Worm (Caenorhabditis elegans) whole organism, L2 larva: Measurements from ENCODE around the gene bus-19.

Experiments
- R02D3.7 ChIP-seq: fragments of 150-350 bp; optimal IDR thresholded peaks from 2 replicates; lab custom pipeline; 2014; ENCODE audit warnings: missing biosample characterization, missing genetic modification characterization
- aly-2 ChIP-seq: fragments of 150-350 bp; optimal IDR thresholded peaks from 2 replicates; lab custom pipeline; 2014; ENCODE audit warnings: missing biosample characterization, missing genetic modification characterization
- ama-1 ChIP-seq: fragments of 150-350 bp; optimal IDR thresholded peaks from 2 replicates; lab custom pipeline; 2018; ENCODE audit warnings: inconsistent platforms
- egl-27 ChIP-seq: sonication (generic microtip); optimal IDR thresholded peaks from 3 replicates; lab custom pipeline; 2017; ENCODE audit warnings: missing biosample characterization, missing genetic modification reagents, missing genetic modification characterization
- elt-3 ChIP-seq: sonication (generic microtip); optimal IDR thresholded peaks from 2 replicates; lab custom pipeline; 2017; ENCODE audit warnings: missing biosample characterization, missing genetic modification characterization
- fos-1 ChIP-seq: fragments of 150-350 bp; optimal IDR thresholded peaks from 2 replicates; lab custom pipeline; 2014; ENCODE audit warnings: missing biosample characterization, missing genetic modification characterization
- lin-13 ChIP-seq: fragments of 150-350 bp; optimal IDR thresholded peaks from 2 replicates; lab custom pipeline; 2014; ENCODE audit warnings: missing biosample characterization, missing genetic modification reagents, missing genetic modification characterization
- nhr-23 ChIP-seq: fragments of 150-350 bp; optimal IDR thresholded peaks from 2 replicates; lab custom pipeline; 2014; ENCODE audit warnings: missing biosample characterization, missing genetic modification reagents, missing genetic modification characterization
- nhr-237 ChIP-seq: fragments of 150-350 bp; optimal IDR thresholded peaks from 2 replicates; lab custom pipeline; 2014; ENCODE audit warnings: missing biosample characterization, missing genetic modification characterization
- snpc-4 ChIP-seq: fragments of 150-350 bp; optimal IDR thresholded peaks from 2 replicates; lab custom pipeline; 2014; ENCODE audit warnings: missing biosample characterization, missing genetic modification characterization
- unc-62 ChIP-seq: fragments of 150-350 bp; optimal IDR thresholded peaks from 2 replicates; lab custom pipeline; 2014; ENCODE audit warnings: missing biosample characterization, missing genetic modification reagents, missing genetic modification characterization
- zag-1 ChIP-seq: fragments of 150-350 bp; optimal IDR thresholded peaks from 2 replicates; lab custom pipeline; 2014; ENCODE audit warnings: missing biosample characterization, missing genetic modification characterization
- ztf-4 ChIP-seq: fragments of 150-350 bp; optimal IDR thresholded peaks from 2 replicates; lab custom pipeline; 2014; ENCODE audit warnings: missing biosample characterization, missing genetic modification characterization

- TF ChIP-seq aly-2 (tag; lab: Kevin White, UChicago) (no peak), snpc-4 (no peak), nhr-23 (tag; lab: Kevin White, UChicago) (no peak), ztf-4 (tag; lab: Kevin White, UChicago) (no peak), nhr-237 (no peak), zag-1 (tag; lab: Kevin White, UChicago) (no peak), egl-27 (tag; lab: Kevin White, UChicago) (no peak), ama-1 (lab: Kevin White, UChicago) (no peak), fos-1 (tag; lab: Kevin White, UChicago) (no peak), elt-3 (no peak), unc-62 (no peak), R02D3.7 (tag; lab: Kevin White, UChicago) (no peak), lin-13 (no peak)
These were observed 4.0 kb downstream of the bus-19 start for ce11 chrV:12875850-12876249.
